Worm (Caenorhabditis elegans): ENCODE results near the gene ZC443.2.

Gene ZC443.2

DNA sequence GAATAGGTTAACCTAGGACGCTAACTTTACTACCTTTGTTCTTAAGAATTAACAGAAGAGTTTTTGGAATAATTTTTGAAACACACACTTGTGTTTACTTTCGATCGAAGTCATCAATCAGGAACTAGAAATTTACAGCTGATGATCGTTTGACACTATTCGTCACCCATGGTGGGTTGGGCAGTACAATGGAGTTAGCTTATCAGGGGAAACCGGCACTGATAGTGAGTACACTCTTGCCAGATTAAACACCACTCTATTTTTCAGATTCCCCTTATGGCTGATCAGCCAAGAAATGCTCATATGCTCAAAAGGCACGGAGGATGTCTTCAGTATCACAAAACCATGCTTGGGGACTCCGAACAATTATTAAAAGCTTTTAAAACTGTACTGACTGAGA lies 11.1 kb upstream of the ZC443.2 start:
- TF ChIP-seq flt-1 (GFP tag; IDR thresholded peaks at IDR 0.05), result no peak
- no peak for TF ChIP-seq klf-2 (GFP tag; conservative IDR thresholded peaks at IDR 0.05)
- TF ChIP-seq med-1 (GFP tag; optimal IDR thresholded peaks at IDR 0.05; ENCODE audit: insufficient read depth), result no peak
- no peak for TF ChIP-seq tab-1 (GFP tag; IDR thresholded peaks at IDR 0.05)
- TF ChIP-seq ztf-29 (GFP tag; IDR thresholded peaks at IDR 0.05), result no peak
- TF ChIP-seq ztf-23 (GFP tag; IDR thresholded peaks at IDR 0.05), result no peak

DNA sequence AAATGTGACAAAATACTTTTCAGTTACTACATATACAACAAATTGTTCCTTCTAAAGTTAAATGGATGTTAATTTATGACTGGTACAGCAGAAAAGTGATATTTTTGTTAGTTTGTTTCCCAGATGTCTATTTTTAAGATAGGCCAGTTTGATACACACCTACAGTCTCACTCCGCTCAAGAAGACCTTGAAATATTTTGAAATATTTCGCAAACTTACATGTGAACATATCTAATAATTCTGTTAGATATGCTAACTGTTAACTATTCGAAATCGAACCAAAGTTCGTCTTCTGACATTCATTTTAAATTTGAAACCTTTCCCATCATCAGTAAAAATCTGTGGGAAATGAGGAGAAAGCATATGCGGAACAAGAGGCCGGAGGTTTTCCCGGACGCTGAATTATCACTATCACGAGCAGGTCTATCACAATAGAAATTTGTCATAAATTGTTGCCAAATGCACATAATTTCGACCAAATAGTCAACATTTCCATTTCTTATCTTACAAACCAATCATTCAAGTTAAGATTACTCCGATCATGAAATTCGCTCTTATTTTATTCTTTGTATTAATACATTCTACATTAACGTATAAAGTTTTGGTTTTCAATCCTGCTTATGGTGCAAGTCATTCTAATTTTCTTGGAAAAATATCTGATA lies 8.9 kb upstream of the ZC443.2 start, which contains the start of the genes ZC443.4 and ugt-18:
ZC443.4 (minus strand) TSS at position 95 of the 662 bp plus-strand sequence.
ugt-18 (plus strand) TSS at position 469 of the 662 bp plus-strand sequence.
- no peak for TF ChIP-seq klf-2 (GFP tag; conservative IDR thresholded peaks at IDR 0.05)
- TF ChIP-seq med-1 (GFP tag; optimal IDR thresholded peaks at IDR 0.05; ENCODE audit: insufficient read depth), result no peak
- no peak for TF ChIP-seq cog-1 (tag; optimal IDR thresholded peaks at IDR 0.05)
- no peak for TF ChIP-seq T22C8.4 (GFP tag; IDR thresholded peaks at IDR 0.05)

DNA sequence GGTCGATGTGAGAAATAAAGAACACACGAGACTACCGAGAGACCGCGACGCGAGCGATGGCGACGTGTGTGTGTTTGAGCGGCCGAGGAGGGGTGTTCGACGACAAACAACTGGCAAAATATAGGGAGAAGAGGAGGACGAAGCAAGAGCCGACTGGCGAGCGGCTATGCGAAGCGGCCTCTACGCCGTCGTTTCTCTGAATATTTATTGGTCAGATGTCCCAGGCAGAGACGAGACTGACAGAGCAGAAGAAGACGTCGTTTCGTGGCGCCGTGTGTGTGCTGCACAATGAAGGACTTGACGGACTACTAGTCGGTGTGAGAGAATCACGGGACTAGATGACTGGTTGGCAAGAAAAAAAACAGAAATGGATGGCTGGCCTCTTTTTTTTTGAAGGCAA lies 8.2 kb upstream of the ZC443.2 start:
- TF ChIP-seq flt-1 (GFP tag; IDR thresholded peaks at IDR 0.05) (no peak), cog-1 (tag; optimal IDR thresholded peaks at IDR 0.05) (no peak), ztf-29 (GFP tag; IDR thresholded peaks at IDR 0.05) (no peak), klf-2 (GFP tag; conservative IDR thresholded peaks at IDR 0.05) (no peak), tab-1 (GFP tag; IDR thresholded peaks at IDR 0.05) (no peak), T22C8.4 (GFP tag; IDR thresholded peaks at IDR 0.05) (no peak), ref-1 (GFP tag; conservative IDR thresholded peaks at IDR 0.05) (no peak), ztf-23 (GFP tag; IDR thresholded peaks at IDR 0.05) (no peak)

DNA sequence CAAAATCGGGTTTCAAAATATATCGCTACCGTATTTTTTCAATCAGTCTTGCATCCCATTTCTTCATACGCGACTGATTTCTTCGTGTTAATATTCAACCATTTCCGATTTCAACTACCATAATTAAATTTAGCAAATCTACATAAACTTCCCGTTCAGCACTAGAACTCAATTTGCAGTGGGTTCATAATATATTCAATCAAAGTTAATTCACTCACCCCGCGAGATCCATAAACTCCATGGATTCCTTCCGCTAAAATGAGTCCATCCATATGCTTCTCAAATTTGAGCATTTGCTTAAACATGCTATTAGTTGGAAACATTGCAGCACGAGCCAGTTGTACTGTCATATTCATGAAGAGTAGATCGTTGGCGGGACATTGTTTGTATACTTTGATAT lies 7.5 kb upstream of the ZC443.2 start:
- TF ChIP-seq flt-1 (GFP tag; IDR thresholded peaks at IDR 0.05) (no peak), med-1 (GFP tag; optimal IDR thresholded peaks at IDR 0.05; ENCODE audit: insufficient read depth) (no peak), cog-1 (tag; optimal IDR thresholded peaks at IDR 0.05) (no peak), ztf-29 (GFP tag; IDR thresholded peaks at IDR 0.05) (no peak), T22C8.4 (GFP tag; IDR thresholded peaks at IDR 0.05) (no peak), ref-1 (GFP tag; conservative IDR thresholded peaks at IDR 0.05) (no peak), klf-2 (GFP tag; conservative IDR thresholded peaks at IDR 0.05) (no peak), ztf-23 (GFP tag; IDR thresholded peaks at IDR 0.05) (no peak), tab-1 (GFP tag; IDR thresholded peaks at IDR 0.05) (no peak)

DNA sequence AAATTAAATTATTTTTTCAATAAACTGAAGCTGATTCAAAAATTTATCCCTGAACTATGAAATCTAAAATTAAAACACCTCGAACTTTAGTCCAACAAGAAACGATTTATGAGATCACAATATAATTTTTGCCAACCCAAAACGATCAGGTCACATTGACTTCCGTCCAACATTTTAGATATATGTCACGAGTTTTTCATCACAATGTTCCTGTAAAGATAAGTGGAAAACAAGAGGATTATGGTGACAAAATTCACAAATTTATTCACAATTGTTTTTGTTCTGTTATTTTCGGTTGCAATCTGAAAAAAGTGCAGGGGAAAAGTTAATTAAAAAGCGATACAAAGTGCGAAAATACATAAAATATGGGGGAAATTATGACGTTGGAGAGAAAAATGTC lies 5.7 kb upstream of the ZC443.2 start:
- TF ChIP-seq tab-1 (GFP tag; IDR thresholded peaks at IDR 0.05) (no peak), klf-2 (GFP tag; conservative IDR thresholded peaks at IDR 0.05) (no peak), ztf-29 (GFP tag; IDR thresholded peaks at IDR 0.05) (no peak), ztf-23 (GFP tag; IDR thresholded peaks at IDR 0.05) (no peak), T22C8.4 (GFP tag; IDR thresholded peaks at IDR 0.05) (no peak), flt-1 (GFP tag; IDR thresholded peaks at IDR 0.05) (no peak), med-1 (GFP tag; optimal IDR thresholded peaks at IDR 0.05; ENCODE audit: insufficient read depth) (no peak), ref-1 (GFP tag; conservative IDR thresholded peaks at IDR 0.05) (no peak), cog-1 (tag; optimal IDR thresholded peaks at IDR 0.05) (no peak)

DNA sequence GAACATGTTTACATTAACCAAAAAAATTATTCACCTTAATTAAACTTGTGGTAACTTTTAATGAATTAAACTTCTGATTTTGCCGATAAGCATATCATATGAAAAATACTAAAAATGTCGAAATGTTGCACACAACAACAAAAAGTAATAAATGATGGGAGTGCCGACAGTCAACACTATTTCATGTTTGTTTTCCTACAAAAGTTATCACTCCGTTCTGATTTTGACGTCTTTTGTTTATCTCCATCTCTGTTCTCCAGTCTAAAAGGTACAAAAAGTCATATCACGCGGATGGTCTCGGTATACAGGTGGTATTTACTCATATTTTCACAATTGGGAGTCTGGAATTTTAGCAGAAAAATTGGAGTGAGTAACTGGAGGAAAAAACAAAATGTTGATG lies 4.4 kb upstream of the ZC443.2 start:
- TF ChIP-seq ref-1 (GFP tag; conservative IDR thresholded peaks at IDR 0.05), result no peak
- no peak for TF ChIP-seq ztf-29 (GFP tag; IDR thresholded peaks at IDR 0.05)
- TF ChIP-seq klf-2 (GFP tag; conservative IDR thresholded peaks at IDR 0.05), result no peak
- TF ChIP-seq tab-1 (GFP tag; IDR thresholded peaks at IDR 0.05), result no peak
- no peak for TF ChIP-seq med-1 (GFP tag; optimal IDR thresholded peaks at IDR 0.05; ENCODE audit: insufficient read depth)
- TF ChIP-seq cog-1 (tag; optimal IDR thresholded peaks at IDR 0.05), result no peak
- no peak for TF ChIP-seq T22C8.4 (GFP tag; IDR thresholded peaks at IDR 0.05)
- no peak for TF ChIP-seq flt-1 (GFP tag; IDR thresholded peaks at IDR 0.05)
- TF ChIP-seq ztf-23 (GFP tag; IDR thresholded peaks at IDR 0.05), result no peak

DNA sequence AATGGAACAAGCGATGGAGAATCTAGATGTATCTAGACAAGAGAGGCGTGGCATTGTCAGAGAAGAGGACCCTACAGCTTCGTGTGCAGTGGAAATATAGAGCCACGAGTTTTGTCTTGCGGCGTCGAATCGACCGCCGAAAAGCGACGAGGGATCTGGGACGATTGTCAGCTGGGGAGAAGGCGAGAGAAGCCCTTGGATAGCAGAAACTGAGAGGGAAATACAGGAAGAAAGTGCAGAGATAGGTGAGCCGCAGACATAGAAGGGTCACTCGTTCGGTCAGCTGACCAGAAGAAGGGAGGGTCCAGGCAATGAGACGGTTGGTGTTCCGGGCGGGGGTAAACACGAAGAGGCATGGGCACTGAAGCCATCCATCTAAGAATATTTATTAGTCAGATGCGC lies 3.5 kb upstream of the ZC443.2 start:
- TF ChIP-seq med-1 (GFP tag; optimal IDR thresholded peaks at IDR 0.05; ENCODE audit: insufficient read depth), result no peak
- 0 out of 2 replicates have a peak, but pooled peaks have one; percentile 54 for TF ChIP-seq ztf-23 (GFP tag; IDR thresholded peaks at IDR 0.05)
- no peak for TF ChIP-seq ref-1 (GFP tag; conservative IDR thresholded peaks at IDR 0.05)
- TF ChIP-seq klf-2 (GFP tag; conservative IDR thresholded peaks at IDR 0.05), result no peak
- TF ChIP-seq cog-1 (tag; optimal IDR thresholded peaks at IDR 0.05), result peak; percentile 71
- peak; percentile 64; the same call in 1 of the 2 replicates for TF ChIP-seq ztf-29 (GFP tag; IDR thresholded peaks at IDR 0.05)
- TF ChIP-seq flt-1 (GFP tag; IDR thresholded peaks at IDR 0.05), result 0 out of 2 replicates have a peak, but pooled peaks have one; percentile 45
- TF ChIP-seq tab-1 (GFP tag; IDR thresholded peaks at IDR 0.05), result 0 out of 2 replicates have a peak, but pooled peaks have one; percentile 39
- no peak for TF ChIP-seq T22C8.4 (GFP tag; IDR thresholded peaks at IDR 0.05)

DNA sequence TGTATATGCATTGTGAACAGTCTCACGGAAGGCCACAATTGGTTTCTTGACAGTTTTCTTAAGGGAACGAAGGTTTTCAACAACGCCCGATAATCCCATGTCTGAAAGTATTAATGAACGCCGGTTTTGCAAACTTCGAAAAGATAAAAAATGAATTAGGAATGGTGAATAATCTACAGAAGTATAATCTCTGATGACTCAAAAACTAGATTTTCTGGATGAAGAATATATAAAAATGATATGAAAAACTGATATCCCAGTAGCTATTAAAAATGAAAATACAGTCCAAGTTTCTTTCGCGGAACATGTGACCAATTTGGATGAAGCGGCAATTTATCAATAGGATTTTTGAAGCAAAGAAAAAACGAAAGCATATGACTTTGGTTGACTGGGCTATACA lies 3.0 kb upstream of the ZC443.2 start, which contains the start of gene ZC443.3:
ZC443.3 (minus strand) TSS at position 101 of the 400 bp plus-strand sequence.
- TF ChIP-seq med-1 (GFP tag; optimal IDR thresholded peaks at IDR 0.05; ENCODE audit: insufficient read depth) (no peak), T22C8.4 (GFP tag; IDR thresholded peaks at IDR 0.05) (no peak), ref-1 (GFP tag; conservative IDR thresholded peaks at IDR 0.05) (no peak), ztf-29 (GFP tag; IDR thresholded peaks at IDR 0.05) (no peak), klf-2 (GFP tag; conservative IDR thresholded peaks at IDR 0.05) (no peak), tab-1 (GFP tag; IDR thresholded peaks at IDR 0.05) (no peak), cog-1 (tag; optimal IDR thresholded peaks at IDR 0.05) (no peak), ztf-23 (GFP tag; IDR thresholded peaks at IDR 0.05) (no peak), flt-1 (GFP tag; IDR thresholded peaks at IDR 0.05) (no peak)

DNA sequence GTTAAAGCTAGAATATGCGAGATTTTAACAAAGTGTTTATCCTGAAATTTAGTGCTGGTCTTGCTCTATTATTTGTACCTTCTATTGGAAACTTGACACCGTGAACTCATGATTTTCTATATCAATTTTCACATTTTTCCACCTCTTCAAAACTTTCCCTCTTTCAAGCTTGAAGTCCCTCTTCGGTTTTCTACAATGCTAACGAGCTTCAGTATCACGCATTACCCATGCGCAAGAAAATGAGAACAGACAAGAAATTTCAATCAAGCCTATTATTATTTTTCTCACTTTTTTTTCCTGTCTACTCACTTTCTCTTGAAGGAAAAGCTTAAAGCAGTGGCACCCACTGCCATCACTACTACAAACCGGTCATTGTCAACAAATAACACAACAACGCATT lies 818 bp upstream of the ZC443.2 start:
- no peak for TF ChIP-seq ztf-23 (GFP tag; IDR thresholded peaks at IDR 0.05)
- TF ChIP-seq cog-1 (tag; optimal IDR thresholded peaks at IDR 0.05), result no peak
- no peak for TF ChIP-seq ztf-29 (GFP tag; IDR thresholded peaks at IDR 0.05)
- no peak for TF ChIP-seq ref-1 (GFP tag; conservative IDR thresholded peaks at IDR 0.05)
- no peak for TF ChIP-seq klf-2 (GFP tag; conservative IDR thresholded peaks at IDR 0.05)
- no peak for TF ChIP-seq med-1 (GFP tag; optimal IDR thresholded peaks at IDR 0.05; ENCODE audit: insufficient read depth)
- TF ChIP-seq tab-1 (GFP tag; IDR thresholded peaks at IDR 0.05), result no peak
- no peak for TF ChIP-seq flt-1 (GFP tag; IDR thresholded peaks at IDR 0.05)
- no peak for TF ChIP-seq T22C8.4 (GFP tag; IDR thresholded peaks at IDR 0.05)

All from whole organism, midembryonic.